Worm (Caenorhabditis elegans): ENCODE data around the gene cut-1.

The cut-1 gene

DNA sequence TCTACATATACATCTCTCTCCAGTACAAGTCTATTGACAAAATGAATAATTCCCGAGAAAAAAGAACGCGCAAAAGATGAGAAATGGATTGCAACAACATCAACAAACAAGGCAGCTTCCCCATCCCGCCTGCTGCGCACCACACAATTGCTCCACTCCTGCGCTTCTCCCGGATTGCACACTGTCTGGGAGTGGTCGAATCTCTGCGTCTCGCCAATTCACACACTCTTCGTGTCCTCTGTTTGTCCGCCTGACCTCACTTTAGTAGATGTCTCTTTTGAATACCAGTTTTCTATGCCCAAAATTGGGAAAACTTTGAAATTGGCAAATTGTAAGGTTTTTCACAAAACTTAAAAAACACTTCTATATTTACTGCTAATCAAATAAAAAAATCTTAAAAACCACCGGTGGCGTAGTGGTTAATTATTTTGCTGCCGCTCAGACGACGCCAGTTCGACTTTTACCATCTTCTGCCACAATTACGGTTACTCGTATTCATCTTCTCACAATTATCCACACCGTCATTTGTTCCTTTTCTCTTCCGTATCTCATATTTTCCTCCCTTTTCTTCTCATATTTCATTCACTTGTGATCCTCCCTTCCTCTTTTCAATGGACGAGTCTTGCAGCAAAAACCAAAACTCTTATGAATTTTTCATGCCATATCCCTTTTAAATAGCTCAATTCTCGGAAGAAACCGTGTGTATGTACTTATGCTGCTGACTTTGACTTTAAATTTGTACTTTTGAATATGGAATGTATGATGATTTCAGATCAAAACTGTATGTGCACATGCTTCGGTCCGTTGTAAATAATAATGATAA lies 36.9 kb downstream of the cut-1 start, which contains the start of gene rsf-1 (continued):
- TF ChIP-seq sup-37 (GFP tag; optimal IDR thresholded peaks at IDR 0.05) (no peak), hpl-2 (GFP tag; optimal IDR thresholded peaks at IDR 0.05) (no peak), swsn-7 (tag; optimal IDR thresholded peaks at IDR 0.05) (peak; percentile 25)

ce11 chrII:11307332-11307731 lies 38.4 kb downstream of the cut-1 start:
- TF ChIP-seq mdl-1 (tag; optimal IDR thresholded peaks at IDR 0.05) (peak in 1 of 2 experiments; percentile 10), lin-35 (GFP tag; optimal IDR thresholded peaks at IDR 0.05) (peak in 1 of 2 experiments; percentile 43), lsy-2 (tag; optimal IDR thresholded peaks at IDR 0.05) (no peak), ceh-63 (GFP tag; optimal IDR thresholded peaks at IDR 0.05) (no peak), ces-1 (GFP tag; optimal IDR thresholded peaks at IDR 0.05) (no peak), sptf-1 (tag; optimal IDR thresholded peaks at IDR 0.05) (no peak), egl-13 (tag; optimal IDR thresholded peaks at IDR 0.05) (no peak), ceh-8 (GFP tag; optimal IDR thresholded peaks at IDR 0.05) (no peak), hlh-4 (tag; optimal IDR thresholded peaks at IDR 0.05) (no peak), nhr-28 (tag; optimal IDR thresholded peaks at IDR 0.05) (no peak), rnt-1 (tag; optimal IDR thresholded peaks at IDR 0.05) (no peak), egl-27 (tag; optimal IDR thresholded peaks at IDR 0.05) (no peak), C16A3.4 (tag; optimal IDR thresholded peaks at IDR 0.05) (no peak), ztf-4 (tag; optimal IDR thresholded peaks at IDR 0.05) (no peak), unc-62 (GFP tag; optimal IDR thresholded peaks at IDR 0.05) (no peak), fkh-10 (GFP tag; optimal IDR thresholded peaks at IDR 0.05) (no peak), nhr-85 (tag) (peak; percentile 77), ztf-11 (tag; optimal IDR thresholded peaks at IDR 0.05) (no peak), mep-1 (tag; optimal IDR thresholded peaks at IDR 0.05) (no peak), nhr-237 (tag; optimal IDR thresholded peaks at IDR 0.05) (no peak), tbx-2 (tag; optimal IDR thresholded peaks at IDR 0.05) (no peak), grh-1 (GFP tag; IDR thresholded peaks at IDR 0.05) (no peak), dsc-1 (tag; optimal IDR thresholded peaks at IDR 0.05) (no peak), C34B4.2 (tag; optimal IDR thresholded peaks at IDR 0.05) (no peak), hlh-17 (GFP tag; optimal IDR thresholded peaks at IDR 0.05; ENCODE audit: borderline replicate concordance) (no peak), swsn-7 (tag; optimal IDR thresholded peaks at IDR 0.05) (no peak), tlp-1 (tag; optimal IDR thresholded peaks at IDR 0.05) (no peak), nhr-90 (tag; optimal IDR thresholded peaks at IDR 0.05; ENCODE audit: poor library complexity) (no peak), nhr-20 (tag; optimal IDR thresholded peaks at IDR 0.05) (no peak), skn-1 (tag; optimal IDR thresholded peaks at IDR 0.05) (no peak), elt-3 (tag; optimal IDR thresholded peaks at IDR 0.05) (peak in 1 of 6 experiments; percentile 39), fkh-8 (tag; optimal IDR thresholded peaks at IDR 0.05) (no peak), ama-1 (optimal IDR thresholded peaks at IDR 0.05) (no peak), aha-1 (tag; optimal IDR thresholded peaks at IDR 0.05) (no peak), zag-1 (tag; optimal IDR thresholded peaks at IDR 0.05) (no peak), nhr-76 (tag; optimal IDR thresholded peaks at IDR 0.05) (no peak), F16B12.6 (tag; optimal IDR thresholded peaks at IDR 0.05) (no peak), nhr-19 (GFP tag; conservative IDR thresholded peaks at IDR 0.05) (no peak), lin-14 (GFP tag; optimal IDR thresholded peaks at IDR 0.05) (peak; percentile 29), efl-1 (optimal IDR thresholded peaks at IDR 0.05) (no peak), efl-1 (GFP tag; optimal IDR thresholded peaks at IDR 0.05 in 1 of 2) (peak in 1 of 2 experiments; percentile 73), sox-4 (tag; optimal IDR thresholded peaks at IDR 0.05) (no peak), alr-1 (tag; optimal IDR thresholded peaks at IDR 0.05; ENCODE audit: borderline replicate concordance) (no peak), nhr-12 (tag; optimal IDR thresholded peaks at IDR 0.05) (no peak), snu-23 (GFP tag; optimal IDR thresholded peaks at IDR 0.05) (no peak), unc-86 (tag; optimal IDR thresholded peaks at IDR 0.05) (no peak), blmp-1 (tag; optimal IDR thresholded peaks at IDR 0.05) (peak; percentile 94)
